Worm (Caenorhabditis elegans): Measurements from ENCODE around the gene F57H12.6.

F57H12.6 gene

DNA sequence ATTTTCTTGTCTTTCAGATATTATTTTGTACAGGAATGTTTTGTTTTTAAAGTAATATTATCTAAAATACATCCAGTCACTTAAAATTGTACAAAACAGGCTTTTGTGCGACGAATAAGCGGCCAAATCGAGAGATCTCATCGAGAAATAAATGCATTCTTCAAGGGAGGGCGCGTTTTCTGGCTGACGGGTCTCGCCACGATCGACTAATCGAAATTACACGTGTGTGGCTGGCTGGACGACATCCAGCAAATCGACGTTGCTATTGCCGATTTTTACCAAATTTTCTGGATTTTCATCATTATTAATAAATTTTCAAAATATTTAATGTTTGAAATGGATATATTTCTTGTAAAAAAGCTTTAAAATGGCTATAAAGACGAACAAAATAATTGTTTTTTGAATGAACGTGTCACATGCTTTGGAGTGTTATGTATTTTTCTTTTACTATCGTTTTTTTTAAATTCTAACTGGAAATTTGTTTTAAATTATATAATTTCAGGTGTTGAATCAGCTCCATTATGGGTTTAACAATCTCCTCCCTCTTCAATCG is 6.0 kb upstream of the F57H12.6 start, which contains the start of gene arf-5 (continued):
- TF ChIP-seq F10B5.3 (tag; optimal IDR thresholded peaks at IDR 0.05) (no peak), tag-97 (GFP tag; IDR thresholded peaks at IDR 0.05) (no peak), ces-1 (GFP tag; optimal IDR thresholded peaks at IDR 0.05) (no peak), zip-11 (GFP tag; IDR thresholded peaks at IDR 0.05) (no peak), nhr-111 (GFP tag; optimal IDR thresholded peaks at IDR 0.05) (no peak), unc-39 (tag; optimal IDR thresholded peaks at IDR 0.05) (no peak), zfp-3 (GFP tag; conservative IDR thresholded peaks at IDR 0.05) (no peak), ceh-20 (GFP tag; IDR thresholded peaks at IDR 0.05) (no peak), daf-12 (tag; optimal IDR thresholded peaks at IDR 0.05) (no peak), F26F4.8 (GFP tag; conservative IDR thresholded peaks at IDR 0.05) (no peak), nhr-11 (tag; optimal IDR thresholded peaks at IDR 0.05) (no peak), aly-2 (tag; optimal IDR thresholded peaks at IDR 0.05) (no peak), nhr-10 (tag; optimal IDR thresholded peaks at IDR 0.05) (no peak), ceh-28 (tag; optimal IDR thresholded peaks at IDR 0.05) (no peak), dmd-6 (GFP tag; IDR thresholded peaks at IDR 0.05) (no peak), dmd-9 (GFP tag; IDR thresholded peaks at IDR 0.05) (no peak), madf-5 (GFP tag; IDR thresholded peaks at IDR 0.05) (no peak), ctbp-1 (GFP tag; IDR thresholded peaks at IDR 0.05) (no peak), lin-13 (GFP tag; optimal IDR thresholded peaks at IDR 0.05) (no peak), fkh-10 (GFP tag; optimal IDR thresholded peaks at IDR 0.05) (no peak), vab-7 (GFP tag; IDR thresholded peaks at IDR 0.05) (no peak), nhr-237 (tag; optimal IDR thresholded peaks at IDR 0.05) (no peak), gei-8 (GFP tag; optimal IDR thresholded peaks at IDR 0.05) (no peak), unc-130 (GFP tag; optimal IDR thresholded peaks at IDR 0.05) (no peak), aha-1 (tag) (no peak), hmg-1.1 (GFP tag; IDR thresholded peaks at IDR 0.05) (0 out of 2 replicates have a peak, but pooled peaks have one; percentile 7), tra-1 (GFP tag; IDR thresholded peaks at IDR 0.05) (no peak), ztf-7 (tag; optimal IDR thresholded peaks at IDR 0.05) (no peak), attf-4 (tag; optimal IDR thresholded peaks at IDR 0.05) (no peak), lsy-2 (tag; optimal IDR thresholded peaks at IDR 0.05) (peak in 1 of 2 experiments; percentile 61), zag-1 (tag; optimal IDR thresholded peaks at IDR 0.05) (no peak), ceh-62 (tag; optimal IDR thresholded peaks at IDR 0.05) (no peak), nhr-102 (tag; optimal IDR thresholded peaks at IDR 0.05) (no peak), daf-8 (GFP tag; IDR thresholded peaks at IDR 0.05) (no peak), R02D3.7 (tag; optimal IDR thresholded peaks at IDR 0.05) (no peak), dmd-8 (GFP tag; IDR thresholded peaks at IDR 0.05) (no peak), jun-1 (tag; optimal IDR thresholded peaks at IDR 0.05) (no peak), Y48G9A.11 (GFP tag; IDR thresholded peaks at IDR 0.05) (no peak), zip-2 (tag; optimal IDR thresholded peaks at IDR 0.05) (no peak), spr-3 (GFP tag; optimal IDR thresholded peaks at IDR 0.05) (no peak), pqm-1 (tag; optimal IDR thresholded peaks at IDR 0.05) (no peak), daf-16 (GFP tag; optimal IDR thresholded peaks at IDR 0.05) (no peak), daf-16 (tag; optimal IDR thresholded peaks at IDR 0.05) (peak; percentile 17), nhr-77 (tag; optimal IDR thresholded peaks at IDR 0.05) (no peak), pha-4 (GFP tag; IDR thresholded peaks at IDR 0.05) (no peak), pha-4 (tag; optimal IDR thresholded peaks at IDR 0.05) (no peak), hlh-11 (tag; optimal IDR thresholded peaks at IDR 0.05) (peak; percentile 31), ZK546.5 (tag; optimal IDR thresholded peaks at IDR 0.05) (no peak), sdz-12 (GFP tag; optimal IDR thresholded peaks at IDR 0.05) (no peak), F37D6.2 (tag; optimal IDR thresholded peaks at IDR 0.05) (no peak), egl-27 (tag; optimal IDR thresholded peaks at IDR 0.05) (no peak), ama-1 (optimal IDR thresholded peaks at IDR 0.05) (no peak), spr-1 (tag; optimal IDR thresholded peaks at IDR 0.05) (no peak), lin-1 (GFP tag; IDR thresholded peaks at IDR 0.05) (no peak)
